Worm (Caenorhabditis elegans) whole organism, L3 larva: ENCODE data around the gene set-15.

ENCODE experiments used
- R02D3.7 ChIP-seq: fragments of 150-350 bp; optimal IDR thresholded peaks from 2 replicates; lab custom pipeline; 2014; ENCODE audit warnings: missing biosample characterization, missing genetic modification characterization
- ZK546.5 ChIP-seq: sonication (generic microtip); optimal IDR thresholded peaks from 2 replicates; lab custom pipeline; 2017; ENCODE audit warnings: missing biosample characterization, missing genetic modification characterization
- aly-2 ChIP-seq: fragments of 150-350 bp; optimal IDR thresholded peaks from 2 replicates; lab custom pipeline; 2014; ENCODE audit warnings: missing biosample characterization, missing genetic modification characterization
- ama-1 ChIP-seq: fragments of 150-350 bp; optimal IDR thresholded peaks from 2 replicates; lab custom pipeline; 2018
- ceh-16 ChIP-seq: sonication (generic microtip); optimal IDR thresholded peaks from 2 replicates; lab custom pipeline; 2017; ENCODE audit warnings: missing biosample characterization, missing genetic modification characterization
- ceh-28 ChIP-seq: fragments of 150-350 bp; optimal IDR thresholded peaks from 2 replicates; lab custom pipeline; 2014; ENCODE audit warnings: missing biosample characterization, missing genetic modification reagents, missing genetic modification characterization
- ceh-82 ChIP-seq: fragments of 150-350 bp; optimal IDR thresholded peaks from 2 replicates; lab custom pipeline; 2014; ENCODE audit warnings: missing biosample characterization, missing genetic modification characterization
- ceh-9 ChIP-seq: sonication (generic microtip); optimal IDR thresholded peaks from 2 replicates; lab custom pipeline; 2018; ENCODE audit warnings: missing biosample characterization, missing genetic modification characterization
- daf-12 ChIP-seq: fragments of 150-350 bp; optimal IDR thresholded peaks from 2 replicates; lab custom pipeline; 2014; ENCODE audit warnings: missing biosample characterization, missing genetic modification reagents, missing genetic modification characterization
- egl-27 ChIP-seq: sonication (generic microtip); optimal IDR thresholded peaks from 4 replicates; lab custom pipeline; 2017; ENCODE audit warnings: missing biosample characterization, missing genetic modification reagents, missing genetic modification characterization
- egl-5 ChIP-seq: fragments of 150-350 bp; optimal IDR thresholded peaks from 2 replicates; lab custom pipeline; 2017; ENCODE audit warnings: missing biosample characterization, missing genetic modification reagents, missing genetic modification characterization, inconsistent platforms
- elt-1 ChIP-seq: fragments of 150-350 bp; optimal IDR thresholded peaks from 2 replicates; lab custom pipeline; 2014; ENCODE audit warnings: missing biosample characterization, missing genetic modification characterization
- elt-2 ChIP-seq: sonication (generic microtip); optimal IDR thresholded peaks from 2 replicates; lab custom pipeline; 2016; ENCODE audit warnings: missing genetic modification reagents, mild to moderate bottlenecking, missing genetic modification characterization, missing compliant biosample characterization
- elt-3 ChIP-seq, 3 experiments: fragments of 150-350 bp in 1 of 3; sonication (generic microtip) in 2 of 3; optimal IDR thresholded peaks; 2 replicates in 2 of 3; 4 replicates in 1 of 3; lab custom pipeline; 2014 to 2017; ENCODE audit warnings: missing biosample characterization in 3 of 3, missing genetic modification characterization in 3 of 3
- eor-1 ChIP-seq, 2 experiments: fragments of 150-350 bp; optimal IDR thresholded peaks; 2 replicates each; lab custom pipeline; 2014 to 2018; ENCODE audit warnings: missing biosample characterization in 2 of 2, missing genetic modification characterization in 2 of 2
- fkh-10 ChIP-seq: sonication (generic microtip); optimal IDR thresholded peaks from 2 replicates; lab custom pipeline; 2017; ENCODE audit warnings: missing biosample characterization, missing genetic modification reagents, missing genetic modification characterization
- fkh-2 ChIP-seq: fragments of 150-350 bp; optimal IDR thresholded peaks from 2 replicates; lab custom pipeline; 2014; ENCODE audit warnings: missing biosample characterization, missing genetic modification reagents, missing genetic modification characterization
- fos-1 ChIP-seq: fragments of 150-350 bp; optimal IDR thresholded peaks from 2 replicates; lab custom pipeline; 2014; ENCODE audit warnings: missing biosample characterization, missing genetic modification characterization
- hmg-11 ChIP-seq: sonication (generic microtip); optimal IDR thresholded peaks from 2 replicates; lab custom pipeline; 2016; ENCODE audit warnings: missing genetic modification characterization, missing compliant biosample characterization
- jun-1 ChIP-seq: fragments of 150-350 bp; optimal IDR thresholded peaks from 2 replicates; lab custom pipeline; 2014; ENCODE audit warnings: missing biosample characterization, missing genetic modification reagents, missing genetic modification characterization
- lin-15B ChIP-seq: fragments of 150-350 bp; optimal IDR thresholded peaks from 2 replicates; lab custom pipeline; 2014; ENCODE audit warnings: missing biosample characterization, missing genetic modification characterization
- lin-39 ChIP-seq: fragments of 150-350 bp; optimal IDR thresholded peaks from 2 replicates; lab custom pipeline; 2018; ENCODE audit warnings: missing biosample characterization, missing genetic modification reagents, missing genetic modification characterization
- lsy-12 ChIP-seq: sonication (generic microtip); optimal IDR thresholded peaks from 2 replicates; lab custom pipeline; 2016; ENCODE audit warnings: mild to moderate bottlenecking, missing genetic modification characterization, missing compliant biosample characterization
- mdl-1 ChIP-seq: fragments of 150-350 bp; optimal IDR thresholded peaks from 2 replicates; lab custom pipeline; 2014; ENCODE audit warnings: missing biosample characterization, missing genetic modification characterization
- mml-1 ChIP-seq: fragments of 150-350 bp; sonication (generic microtip); optimal IDR thresholded peaks from 3 replicates; lab custom pipeline; 2014; ENCODE audit warnings: missing biosample characterization, missing genetic modification characterization
- nfya-1 ChIP-seq: sonication (generic microtip); optimal IDR thresholded peaks from 2 replicates; lab custom pipeline; 2017; ENCODE audit warnings: missing genetic modification characterization, mild to moderate bottlenecking, missing compliant biosample characterization, antibody characterized with exemption, moderate library complexity; ENCODE audit not compliant: insufficient read depth
- nhr-11 ChIP-seq: fragments of 150-350 bp; optimal IDR thresholded peaks from 2 replicates; lab custom pipeline; 2014; ENCODE audit warnings: missing biosample characterization, missing genetic modification characterization
- nhr-12 ChIP-seq: fragments of 150-350 bp; optimal IDR thresholded peaks from 2 replicates; lab custom pipeline; 2014; ENCODE audit warnings: missing biosample characterization, missing genetic modification characterization
- nhr-23 ChIP-seq: fragments of 150-350 bp; optimal IDR thresholded peaks from 2 replicates; lab custom pipeline; 2014; ENCODE audit warnings: missing biosample characterization, missing genetic modification reagents, missing genetic modification characterization
- nhr-237 ChIP-seq: fragments of 150-350 bp; optimal IDR thresholded peaks from 2 replicates; lab custom pipeline; 2014; ENCODE audit warnings: missing biosample characterization, missing genetic modification characterization
- nhr-25 ChIP-seq: sonication (generic microtip); optimal IDR thresholded peaks from 2 replicates; lab custom pipeline; 2017; ENCODE audit warnings: missing biosample characterization, missing genetic modification characterization
- nhr-28 ChIP-seq: fragments of 150-350 bp; optimal IDR thresholded peaks from 2 replicates; lab custom pipeline; 2014; ENCODE audit warnings: missing biosample characterization, missing genetic modification characterization
- nhr-43 ChIP-seq: sonication (generic microtip); optimal IDR thresholded peaks from 2 replicates; lab custom pipeline; 2016; ENCODE audit warnings: mild to moderate bottlenecking, missing genetic modification characterization, missing compliant biosample characterization; ENCODE audit not compliant: poor library complexity, severe bottlenecking
- nhr-67 ChIP-seq: fragments of 150-350 bp; optimal IDR thresholded peaks from 2 replicates; lab custom pipeline; 2014; ENCODE audit warnings: missing biosample characterization, missing genetic modification characterization
- nhr-76 ChIP-seq: fragments of 150-350 bp; sonication (generic microtip); optimal IDR thresholded peaks from 5 replicates; lab custom pipeline; 2014; ENCODE audit warnings: missing biosample characterization, missing genetic modification characterization
- nhr-77 ChIP-seq: fragments of 150-350 bp; optimal IDR thresholded peaks from 2 replicates; lab custom pipeline; 2014; ENCODE audit warnings: missing biosample characterization, missing genetic modification characterization
- pha-4 ChIP-seq: fragments of 150-350 bp; optimal IDR thresholded peaks from 2 replicates; lab custom pipeline; 2014; ENCODE audit warnings: missing biosample characterization, missing genetic modification reagents, missing genetic modification characterization
- pqm-1 ChIP-seq: fragments of 150-350 bp; optimal IDR thresholded peaks from 2 replicates; lab custom pipeline; 2017; ENCODE audit warnings: missing biosample characterization, missing genetic modification characterization, inconsistent platforms
- sea-2 ChIP-seq: fragments of 150-350 bp; sonication (generic microtip); optimal IDR thresholded peaks from 4 replicates; lab custom pipeline; 2014; ENCODE audit warnings: missing biosample characterization, missing genetic modification reagents, missing genetic modification characterization
- skn-1 ChIP-seq: fragments of 150-350 bp; optimal IDR thresholded peaks from 2 replicates; lab custom pipeline; 2014; ENCODE audit warnings: missing biosample characterization, missing genetic modification characterization
- snpc-4 ChIP-seq: fragments of 150-350 bp; optimal IDR thresholded peaks from 2 replicates; lab custom pipeline; 2014; ENCODE audit warnings: missing biosample characterization, missing genetic modification characterization
- tbx-2 ChIP-seq: sonication (generic microtip); optimal IDR thresholded peaks from 2 replicates; lab custom pipeline; 2016; ENCODE audit warnings: mild to moderate bottlenecking, missing genetic modification characterization, missing compliant biosample characterization
- unc-39 ChIP-seq: sonication (generic microtip); optimal IDR thresholded peaks from 4 replicates; lab custom pipeline; 2017; ENCODE audit warnings: missing biosample characterization, missing genetic modification characterization
- unc-62 ChIP-seq: fragments of 150-350 bp; sonication (generic microtip); optimal IDR thresholded peaks from 4 replicates; lab custom pipeline; 2014; ENCODE audit warnings: missing biosample characterization, missing genetic modification reagents, missing genetic modification characterization
- zag-1 ChIP-seq: fragments of 150-350 bp; optimal IDR thresholded peaks from 2 replicates; lab custom pipeline; 2014; ENCODE audit warnings: missing biosample characterization, missing genetic modification characterization
- ztf-11 ChIP-seq: fragments of 150-350 bp; optimal IDR thresholded peaks from 2 replicates; lab custom pipeline; 2014; ENCODE audit warnings: missing biosample characterization, missing genetic modification characterization
- ztf-4 ChIP-seq: fragments of 150-350 bp; optimal IDR thresholded peaks from 2 replicates; lab custom pipeline; 2014; ENCODE audit warnings: missing biosample characterization, missing genetic modification characterization

set-15 gene

DNA sequence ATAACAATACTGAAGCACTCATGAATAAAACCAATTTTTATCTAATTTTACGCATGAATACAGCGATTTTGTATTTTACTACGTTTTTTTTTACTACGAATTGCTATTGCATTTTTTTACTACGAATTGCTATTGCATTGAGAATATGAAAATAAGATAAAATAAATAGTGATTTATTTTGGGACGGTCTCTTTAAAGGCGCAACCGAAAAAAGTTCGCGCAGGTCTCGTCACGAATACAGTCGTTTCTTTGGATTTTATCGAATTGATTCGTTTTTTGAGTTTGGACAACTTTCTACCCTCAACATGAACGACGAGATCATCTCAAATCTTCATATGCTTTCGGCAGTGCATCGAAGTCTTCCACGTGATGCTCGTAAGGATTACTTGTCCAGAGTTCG, 28.2 kb downstream of the set-15 start, which contains the start of gene Y17G9B.4:
TSS of gene Y17G9B.4 (plus strand) at position 306 of the 400 bp plus-strand sequence.
- TF ChIP-seq ceh-82 (tag; lab: Kevin White, UChicago): no peak
- TF ChIP-seq, all 47 proteins: peak for 0

DNA sequence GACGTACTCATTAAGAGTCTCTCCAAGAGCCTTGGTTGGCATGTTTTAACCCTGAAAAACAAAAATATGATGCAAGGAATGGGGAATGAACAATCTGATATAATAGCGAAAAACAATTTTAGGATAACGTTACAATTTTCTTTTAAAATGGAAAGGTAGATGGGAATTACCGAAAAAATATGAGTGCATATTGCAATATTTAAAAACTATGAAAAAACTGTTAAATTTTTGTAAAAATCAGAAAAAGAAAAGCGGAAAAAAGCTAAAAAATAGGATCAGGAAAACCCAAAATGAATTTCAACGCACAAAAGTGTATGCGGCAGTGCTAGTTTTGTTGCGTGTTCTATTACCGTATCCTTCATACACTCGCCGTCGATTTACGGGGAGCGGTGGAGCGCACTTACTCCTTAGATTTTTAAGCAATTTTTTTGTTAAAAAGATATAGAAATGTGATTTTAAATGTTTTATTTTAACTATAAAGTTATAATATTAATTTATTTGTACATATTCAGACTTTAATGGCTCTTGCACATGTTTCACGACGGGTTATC, 30.2 kb downstream of the set-15 start, which contains the start of the genes rpl-20 and Y17G9B.5:
TSS of gene rpl-20 (minus strand) at position 51 of the 551 bp plus-strand sequence.
TSS of gene Y17G9B.5 (plus strand) at position 513 of the 551 bp plus-strand sequence.
- TF ChIP-seq tbx-2: peak; percentile 98
- TF ChIP-seq skn-1 (tag; lab: Kevin White, UChicago): peak; percentile 97
- peak; percentile 87 for TF ChIP-seq zag-1
- peak; percentile 94 to 97 (median 94) for TF ChIP-seq elt-3 (tag; optimal IDR thresholded peaks at IDR 0.05; lab: Kevin White, UChicago)
- TF ChIP-seq pqm-1 (tag; lab: Kevin White, UChicago): peak; percentile 100
- peak; percentile 100 for TF ChIP-seq nfya-1 (tag; lab: Kevin White, UChicago)
- TF ChIP-seq nhr-11: peak; percentile 98
- TF ChIP-seq jun-1 (tag; lab: Kevin White, UChicago): peak; percentile 99
- TF ChIP-seq nhr-77: peak; percentile 97
- peak; percentile 98 for TF ChIP-seq elt-2
- peak; percentile 31 for TF ChIP-seq mdl-1 (tag; lab: Kevin White, UChicago)
- TF ChIP-seq nhr-28: peak; percentile 98
- peak; percentile 100 for TF ChIP-seq hmg-11 (tag; lab: Kevin White, UChicago)
- TF ChIP-seq nhr-76: peak; percentile 90
- peak; percentile 94 for TF ChIP-seq fos-1 (tag; lab: Kevin White, UChicago)
- no peak for TF ChIP-seq eor-1 (tag; optimal IDR thresholded peaks at IDR 0.05; lab: Kevin White, UChicago)
- peak; percentile 99 for TF ChIP-seq nhr-43 (tag; lab: Kevin White, UChicago)
- TF ChIP-seq R02D3.7 (tag; lab: Kevin White, UChicago): peak; percentile 100
- peak; percentile 83 for TF ChIP-seq fkh-2 (tag; lab: Kevin White, UChicago)
- peak; percentile 98 for TF ChIP-seq snpc-4
- TF ChIP-seq ceh-9 (tag; lab: Kevin White, UChicago): no peak
- peak; percentile 100 for TF ChIP-seq nhr-25 (tag; lab: Kevin White, UChicago)
- TF ChIP-seq nhr-237 (tag; lab: Kevin White, UChicago): peak; percentile 39
- peak; percentile 60 for TF ChIP-seq ceh-16 (tag; lab: Kevin White, UChicago)
- peak; percentile 97 for TF ChIP-seq elt-1 (tag; lab: Kevin White, UChicago)
- TF ChIP-seq nhr-23 (tag; lab: Kevin White, UChicago): peak; percentile 100
- TF ChIP-seq unc-62 (GFP tag; lab: Kevin White, UChicago): peak; percentile 97
- TF ChIP-seq lin-15B: peak; percentile 100
- peak; percentile 100 for TF ChIP-seq lsy-12 (tag; lab: Kevin White, UChicago)
- peak; percentile 91 for TF ChIP-seq ama-1
- peak; percentile 85 for TF ChIP-seq sea-2 (GFP tag; lab: Kevin White, UChicago)
- peak; percentile 100 for TF ChIP-seq fkh-10 (GFP tag; lab: Kevin White, UChicago)
- TF ChIP-seq egl-27 (tag; lab: Kevin White, UChicago): peak; percentile 94
- peak; percentile 97 for TF ChIP-seq ztf-4 (tag; lab: Kevin White, UChicago)
- TF ChIP-seq daf-12 (tag; lab: Kevin White, UChicago): peak; percentile 87
- peak; percentile 42 for TF ChIP-seq unc-39 (tag; lab: Kevin White, UChicago)
- peak; percentile 64 for TF ChIP-seq ztf-11
- TF ChIP-seq nhr-12: no peak
- peak; percentile 83 for TF ChIP-seq ZK546.5 (tag; lab: Kevin White, UChicago)
- peak; percentile 99 for TF ChIP-seq lin-39 (tag; lab: Kevin White, UChicago)
- TF ChIP-seq mml-1: no peak
- peak; percentile 98 for TF ChIP-seq ceh-28 (tag; lab: Kevin White, UChicago)
- TF ChIP-seq nhr-67 (tag; lab: Kevin White, UChicago): peak; percentile 67
- TF ChIP-seq egl-5: peak; percentile 98
- TF ChIP-seq aly-2 (tag; lab: Kevin White, UChicago): peak; percentile 97
- peak; percentile 100 for TF ChIP-seq pha-4 (tag; lab: Kevin White, UChicago)
- peak; percentile 98 for TF ChIP-seq ceh-82 (tag; lab: Kevin White, UChicago)
- TF ChIP-seq, all 47 proteins: peak for 43
